Fruit fly (Drosophila melanogaster) whole organism: ENCODE results near the gene CG15914.

Experiments used
- pan ChIP-seq: fragments of >200 bp; optimal IDR thresholded peaks from 2 replicates; lab custom pipeline; 2017
- psq ChIP-seq: fragments of >200 bp; optimal IDR thresholded peaks from 2 replicates; lab custom pipeline; 2017
- usp ChIP-seq: fragments of >200 bp; optimal IDR thresholded peaks from 2 replicates; lab custom pipeline; 2017; ENCODE audit warnings: missing biosample characterization, missing genetic modification characterization, mixed read lengths

dm6 chrX:15870777-15871757 is 17.8 kb downstream of the CG15914 start:
- TF ChIP-seq usp (GFP tag; lab: Kevin White, UChicago) = no peak
- TF ChIP-seq pan (lab: Kevin White, UChicago) = no peak
- TF ChIP-seq psq (lab: Kevin White, UChicago) = no peak
